Worm (Caenorhabditis elegans) whole organism, L2 larva: ENCODE measurements around the gene math-39.

Experiments
- C34F6.9 ChIP-seq: fragments of 150-350 bp; optimal IDR thresholded peaks from 2 replicates; lab custom pipeline; 2014; ENCODE audit warnings: missing biosample characterization, missing genetic modification characterization
- R02D3.7 ChIP-seq: fragments of 150-350 bp; optimal IDR thresholded peaks from 2 replicates; lab custom pipeline; 2014; ENCODE audit warnings: missing biosample characterization, missing genetic modification characterization
- Y55F3AM.14 ChIP-seq: fragments of 200-800 bp; sonication (Bioruptor generic); optimal IDR thresholded peaks from 2 replicates; lab custom pipeline; 2018; ENCODE audit warnings: mild to moderate bottlenecking, missing genetic modification characterization, missing compliant biosample characterization
- ZK546.5 ChIP-seq: sonication (generic microtip); optimal IDR thresholded peaks from 2 replicates; lab custom pipeline; 2017; ENCODE audit warnings: missing biosample characterization, missing genetic modification characterization
- aly-2 ChIP-seq: fragments of 150-350 bp; optimal IDR thresholded peaks from 2 replicates; lab custom pipeline; 2014; ENCODE audit warnings: missing biosample characterization, missing genetic modification characterization
- ama-1 ChIP-seq: fragments of 150-350 bp; optimal IDR thresholded peaks from 2 replicates; lab custom pipeline; 2018; ENCODE audit warnings: inconsistent platforms
- blmp-1 ChIP-seq: sonication (generic microtip); optimal IDR thresholded peaks from 2 replicates; lab custom pipeline; 2017; ENCODE audit warnings: missing genetic modification characterization, mild to moderate bottlenecking, missing compliant biosample characterization, antibody characterized with exemption, moderate library complexity; ENCODE audit not compliant: insufficient read depth
- ceh-16 ChIP-seq: fragments of 150-350 bp; optimal IDR thresholded peaks from 2 replicates; lab custom pipeline; 2014; ENCODE audit warnings: missing biosample characterization, missing genetic modification characterization
- ceh-82 ChIP-seq: fragments of 150-350 bp; optimal IDR thresholded peaks from 2 replicates; lab custom pipeline; 2014; ENCODE audit warnings: missing biosample characterization, missing genetic modification characterization
- dmd-4 ChIP-seq: sonication (generic microtip); optimal IDR thresholded peaks from 2 replicates; lab custom pipeline; 2017; ENCODE audit warnings: missing biosample characterization, missing genetic modification characterization
- fos-1 ChIP-seq: fragments of 150-350 bp; optimal IDR thresholded peaks from 2 replicates; lab custom pipeline; 2014; ENCODE audit warnings: missing biosample characterization, missing genetic modification characterization
- gmeb-1 ChIP-seq: fragments of 150-350 bp; optimal IDR thresholded peaks from 2 replicates; lab custom pipeline; 2014; ENCODE audit warnings: missing biosample characterization, missing genetic modification characterization
- lin-13 ChIP-seq: fragments of 150-350 bp; optimal IDR thresholded peaks from 2 replicates; lab custom pipeline; 2014; ENCODE audit warnings: missing biosample characterization, missing genetic modification reagents, missing genetic modification characterization
- lin-39 ChIP-seq: fragments of 150-350 bp; optimal IDR thresholded peaks from 2 replicates; lab custom pipeline; 2014; ENCODE audit warnings: missing biosample characterization, missing genetic modification reagents, missing genetic modification characterization
- lsy-2 ChIP-seq, 2 experiments: fragments of 150-350 bp in 1 of 2; sonication (generic microtip) in 1 of 2; optimal IDR thresholded peaks; 2 replicates each; lab custom pipeline; 2014 to 2017; ENCODE audit warnings: missing biosample characterization in 2 of 2, missing genetic modification characterization in 2 of 2
- nhr-10 ChIP-seq: sonication (generic microtip); optimal IDR thresholded peaks from 2 replicates; lab custom pipeline; 2017; ENCODE audit warnings: missing biosample characterization, missing genetic modification characterization
- nhr-12 ChIP-seq: fragments of 150-350 bp; optimal IDR thresholded peaks from 2 replicates; lab custom pipeline; 2014; ENCODE audit warnings: missing biosample characterization, missing genetic modification characterization
- nhr-21 ChIP-seq: fragments of 150-350 bp; optimal IDR thresholded peaks from 2 replicates; lab custom pipeline; 2014; ENCODE audit warnings: missing biosample characterization, missing genetic modification characterization
- nhr-237 ChIP-seq: fragments of 150-350 bp; optimal IDR thresholded peaks from 2 replicates; lab custom pipeline; 2014; ENCODE audit warnings: missing biosample characterization, missing genetic modification characterization
- nhr-25 ChIP-seq: fragments of 150-350 bp; sonication (generic microtip); optimal IDR thresholded peaks from 3 replicates; lab custom pipeline; 2014; ENCODE audit warnings: missing biosample characterization, missing genetic modification characterization
- nhr-77 ChIP-seq: fragments of 150-350 bp; optimal IDR thresholded peaks from 2 replicates; lab custom pipeline; 2014; ENCODE audit warnings: missing biosample characterization, missing genetic modification characterization
- peb-1 ChIP-seq: fragments of 150-350 bp; optimal IDR thresholded peaks from 2 replicates; lab custom pipeline; 2014; ENCODE audit warnings: missing biosample characterization, missing genetic modification characterization
- sma-9 ChIP-seq, 2 experiments: fragments of 150-350 bp in 1 of 2; sonication (generic microtip) in 1 of 2; optimal IDR thresholded peaks; 2 replicates each; lab custom pipeline; 2014 to 2016; ENCODE audit warnings: missing genetic modification characterization in 2 of 2, mild to moderate bottlenecking in 1 of 2, missing biosample characterization in 1 of 2, missing compliant biosample characterization in 1 of 2, missing genetic modification reagents in 1 of 2, moderate library complexity in 1 of 2
- snpc-4 ChIP-seq: fragments of 150-350 bp; optimal IDR thresholded peaks from 2 replicates; lab custom pipeline; 2014; ENCODE audit warnings: missing biosample characterization, missing genetic modification characterization
- unc-39 ChIP-seq: fragments of 150-350 bp; optimal IDR thresholded peaks from 2 replicates; lab custom pipeline; 2014; ENCODE audit warnings: missing biosample characterization, missing genetic modification characterization
- ztf-1 ChIP-seq: fragments of 200-800 bp; sonication (Bioruptor generic); conservative IDR thresholded peaks from 2 replicates; pipeline ENCODE4 v1.3.6; 2022; ENCODE audit warnings: missing genetic modification characterization, missing compliant biosample characterization
- ztf-4 ChIP-seq: fragments of 150-350 bp; optimal IDR thresholded peaks from 2 replicates; lab custom pipeline; 2014; ENCODE audit warnings: missing biosample characterization, missing genetic modification characterization

math-39 gene

ce11 chrII:1831883-1832388 lies at the start of gene math-39:
Gene math-39 (plus strand): TSS chrII:1832338.
- TF ChIP-seq ceh-82 (tag; lab: Kevin White, UChicago) (no peak), fos-1 (tag; lab: Kevin White, UChicago) (peak; percentile 73)

- TF ChIP-seq blmp-1 (tag; lab: Kevin White, UChicago) (no peak), dmd-4 (tag; lab: Kevin White, UChicago) (no peak), ZK546.5 (tag; lab: Kevin White, UChicago) (no peak), ztf-4 (no peak), lsy-2 (tag; optimal IDR thresholded peaks at IDR 0.05; lab: Kevin White, UChicago) (no peak), lin-39 (tag; lab: Kevin White, UChicago) (no peak), nhr-12 (tag; lab: Kevin White, UChicago) (no peak), lin-13 (GFP tag; lab: Kevin White, UChicago) (no peak), R02D3.7 (tag; lab: Kevin White, UChicago) (no peak), aly-2 (tag; lab: Kevin White, UChicago) (no peak), ceh-16 (tag; lab: Kevin White, UChicago) (no peak), nhr-21 (tag; lab: Kevin White, UChicago) (no peak), nhr-10 (tag; lab: Kevin White, UChicago) (no peak), C34F6.9 (tag; lab: Kevin White, UChicago) (no peak), snpc-4 (tag; lab: Kevin White, UChicago) (no peak), gmeb-1 (no peak), ama-1 (lab: Kevin White, UChicago) (no peak), nhr-77 (tag; lab: Kevin White, UChicago) (no peak), nhr-237 (tag; lab: Kevin White, UChicago) (no peak)
These were observed 49.7 kb upstream of the math-39 start, which contains the start of gene math-4 for ce11 chrII:1782474-1782873. Gene math-4 (minus strand): TSS chrII:1782574.

- TF ChIP-seq peb-1 (tag; lab: Kevin White, UChicago) (no peak), Y55F3AM.14 (GFP tag; lab: Kevin White, UChicago) (no peak), dmd-4 (tag; lab: Kevin White, UChicago) (no peak), nhr-10 (tag; lab: Kevin White, UChicago) (no peak), nhr-12 (tag; lab: Kevin White, UChicago) (no peak)
These were observed 47.3 kb upstream of the math-39 start, which contains the start of gene C08F1.11 for ce11 chrII:1784799-1785198. Gene C08F1.11 (minus strand): TSS chrII:1784899.

ce11 chrII:1786209-1786608 lies 45.9 kb upstream of the math-39 start, which contains the start of gene C08F1.10:
Gene C08F1.10 (minus strand): TSS chrII:1786309.
- TF ChIP-seq fos-1 (tag; lab: Kevin White, UChicago) = no peak
- TF ChIP-seq, all 48 proteins: peak for 0

- no peak for TF ChIP-seq lin-13 (GFP tag; lab: Kevin White, UChicago)
- no peak for TF ChIP-seq sma-9 (GFP tag; optimal IDR thresholded peaks at IDR 0.05; lab: Kevin White, UChicago)
- TF ChIP-seq sma-9 (tag; optimal IDR thresholded peaks at IDR 0.05; lab: Kevin White, UChicago) = no peak
- no peak for TF ChIP-seq ztf-1 (GFP tag; lab: Robert Waterston, UW)
- TF ChIP-seq blmp-1 (tag; lab: Kevin White, UChicago) = no peak
- TF ChIP-seq ceh-16 (tag; lab: Kevin White, UChicago) = no peak
- TF ChIP-seq unc-39 (tag; lab: Kevin White, UChicago) = no peak
- no peak for TF ChIP-seq aly-2 (tag; lab: Kevin White, UChicago)
- TF ChIP-seq, all 48 proteins: peak for 0
These were observed 44.9 kb upstream of the math-39 start for ce11 chrII:1787208-1787607.

ce11 chrII:1788087-1788486 lies 44.1 kb upstream of the math-39 start, which contains the start of the genes C08F1.6 and fbxb-13:
Gene C08F1.6 (minus strand): TSS chrII:1788187.
Gene fbxb-13 (plus strand): TSS chrII:1788277.
- no peak for TF ChIP-seq C34F6.9 (tag; lab: Kevin White, UChicago)
- no peak for TF ChIP-seq lin-39 (tag; lab: Kevin White, UChicago)
- no peak for TF ChIP-seq nhr-25 (tag; lab: Kevin White, UChicago)
- no peak for TF ChIP-seq ceh-82 (tag; lab: Kevin White, UChicago)
- TF ChIP-seq gmeb-1 = no peak
- TF ChIP-seq blmp-1 (tag; lab: Kevin White, UChicago) = no peak
- no peak for TF ChIP-seq dmd-4 (tag; lab: Kevin White, UChicago)
- TF ChIP-seq snpc-4 (tag; lab: Kevin White, UChicago) = no peak
